Fruit fly (Drosophila melanogaster) whole organism, embryonic: ENCODE results near the gene CG7903.

Experiments
- BtbVII ChIP-seq: fragments of 200-800 bp; sonication (Bioruptor generic); optimal IDR thresholded peaks from 3 replicates; lab custom pipeline; 2017; ENCODE audit warnings: missing biosample characterization, mild to moderate bottlenecking, missing genetic modification characterization
- CG10147 ChIP-seq: fragments of 200-800 bp; sonication (Bioruptor generic); optimal IDR thresholded peaks from 2 replicates; lab custom pipeline; 2019; ENCODE audit warnings: missing biosample characterization, mild to moderate bottlenecking, missing genetic modification characterization, moderate library complexity
- CG15514 ChIP-seq: fragments of 200-800 bp; sonication (Bioruptor generic); optimal IDR thresholded peaks from 3 replicates; lab custom pipeline; 2017; ENCODE audit warnings: missing biosample characterization, missing genetic modification characterization, mild to moderate bottlenecking, moderate library complexity, missing genetic modification reagents
- CG17359 ChIP-seq: fragments of 200-800 bp; sonication (Bioruptor generic); optimal IDR thresholded peaks from 3 replicates; lab custom pipeline; 2018; ENCODE audit warnings: missing biosample characterization, mild to moderate bottlenecking, missing genetic modification characterization, moderate library complexity
- CG2120 ChIP-seq: fragments of 200-800 bp; sonication (Bioruptor generic); optimal IDR thresholded peaks from 3 replicates; lab custom pipeline; 2016; ENCODE audit warnings: missing biosample characterization, missing genetic modification characterization
- CG2678 ChIP-seq: fragments of 200-800 bp; sonication (Bioruptor generic); optimal IDR thresholded peaks from 3 replicates; lab custom pipeline; 2019; ENCODE audit warnings: missing biosample characterization, mild to moderate bottlenecking, missing genetic modification characterization, moderate library complexity
- CG31365 ChIP-seq: fragments of 200-800 bp; sonication (Bioruptor generic); optimal IDR thresholded peaks from 2 replicates; lab custom pipeline; 2018; ENCODE audit warnings: missing biosample characterization, mild to moderate bottlenecking, missing genetic modification characterization
- CG31441 ChIP-seq: fragments of 200-800 bp; sonication (Bioruptor generic); IDR thresholded peaks from 2 replicates; pipeline ENCODE4 v1.3.6; 2022; ENCODE audit warnings: missing biosample characterization, missing genetic modification characterization
- CG3281 ChIP-seq: fragments of 200-800 bp; sonication (Bioruptor generic); optimal IDR thresholded peaks from 3 replicates; lab custom pipeline; 2017; ENCODE audit warnings: missing biosample characterization, mild to moderate bottlenecking, missing genetic modification characterization
- CG3407 ChIP-seq: fragments of 200-800 bp; sonication (Bioruptor generic); optimal IDR thresholded peaks from 2 replicates; lab custom pipeline; 2018; ENCODE audit warnings: missing biosample characterization, mild to moderate bottlenecking, missing genetic modification characterization
- CG3838 ChIP-seq: fragments of 200-800 bp; sonication (Bioruptor generic); optimal IDR thresholded peaks from 3 replicates; lab custom pipeline; 2016; ENCODE audit warnings: missing biosample characterization, missing genetic modification characterization
- CG4854 ChIP-seq: fragments of 200-800 bp; sonication (Bioruptor generic); optimal IDR thresholded peaks from 2 replicates; lab custom pipeline; 2016; ENCODE audit warnings: missing biosample characterization, missing genetic modification characterization, inconsistent platforms
- CG8290 ChIP-seq, 3 experiments: fragments of 200-800 bp; sonication (Bioruptor generic); optimal IDR thresholded peaks; 2 replicates each; lab custom pipeline; 2016 to 2019; ENCODE audit warnings: missing biosample characterization in 3 of 3, missing genetic modification characterization in 3 of 3, mild to moderate bottlenecking in 2 of 3, moderate library complexity in 1 of 3
- CG9817 ChIP-seq: fragments of 200-800 bp; sonication (Bioruptor generic); optimal IDR thresholded peaks from 2 replicates; lab custom pipeline; 2018; ENCODE audit warnings: missing biosample characterization, mild to moderate bottlenecking, missing genetic modification characterization, moderate library complexity
- CTCF ChIP-seq: fragments of 200-800 bp; sonication (Bioruptor generic); optimal IDR thresholded peaks from 2 replicates; lab custom pipeline; 2017; ENCODE audit warnings: missing biosample characterization, mild to moderate bottlenecking, missing genetic modification characterization, moderate library complexity
- Deaf1 ChIP-seq: fragments of 200-800 bp; optimal IDR thresholded peaks from 3 replicates; lab custom pipeline; 2019; ENCODE audit warnings: missing biosample characterization, mild to moderate bottlenecking, missing genetic modification characterization, moderate library complexity
- Dll ChIP-seq: fragments of 200-800 bp; sonication (Bioruptor generic); IDR thresholded peaks from 4 replicates; pipeline ENCODE4 v1.3.6; 2022; ENCODE audit warnings: missing biosample characterization, missing genetic modification characterization; ENCODE audit not compliant: partially characterized antibody
- Drgx ChIP-seq: fragments of 200-800 bp; sonication (Bioruptor generic); IDR thresholded peaks from 2 replicates; pipeline ENCODE4 v1.3.6; 2022; ENCODE audit warnings: missing biosample characterization, missing genetic modification characterization
- Ets65A ChIP-seq: fragments of 200-800 bp; sonication (Bioruptor generic); peaks from one replicate; lab custom pipeline; 2016; ENCODE audit warnings: missing biosample characterization, missing genetic modification characterization
- H2.0 ChIP-seq: fragments of 200-800 bp; sonication (Bioruptor generic); IDR thresholded peaks from 2 replicates; pipeline ENCODE4 v1.3.6; 2022; ENCODE audit warnings: missing biosample characterization, missing genetic modification characterization
- HHEX ChIP-seq: fragments of 200-800 bp; sonication (Bioruptor generic); optimal IDR thresholded peaks from 3 replicates; lab custom pipeline; 2017; ENCODE audit warnings: missing biosample characterization, mild to moderate bottlenecking, missing genetic modification characterization, missing genetic modification reagents
- HLH3B ChIP-seq: fragments of 200-800 bp; sonication (Bioruptor generic); IDR thresholded peaks from 2 replicates; pipeline ENCODE4 v1.3.6; 2022; ENCODE audit warnings: missing biosample characterization, missing genetic modification characterization
- Hand ChIP-seq: fragments of 200-800 bp; sonication (Bioruptor generic); optimal IDR thresholded peaks from 2 replicates; lab custom pipeline; 2017; ENCODE audit warnings: mild to moderate bottlenecking, missing biosample characterization, missing genetic modification reagents, missing genetic modification characterization
- Hmr ChIP-seq: fragments of 200-800 bp; sonication (Bioruptor generic); optimal IDR thresholded peaks from 3 replicates; lab custom pipeline; 2017; ENCODE audit warnings: mild to moderate bottlenecking, missing biosample characterization, missing genetic modification reagents, missing genetic modification characterization
- Hmx ChIP-seq: fragments of 200-800 bp; sonication (Bioruptor generic); optimal IDR thresholded peaks from 2 replicates; lab custom pipeline; 2016; ENCODE audit warnings: missing biosample characterization, missing genetic modification characterization
- Hsf ChIP-seq: fragments of 200-800 bp; sonication (Bioruptor generic); optimal IDR thresholded peaks from 3 replicates; lab custom pipeline; 2016; ENCODE audit warnings: missing biosample characterization, missing genetic modification characterization
- Med ChIP-seq: fragments of 200-800 bp; sonication (Bioruptor generic); peaks from one replicate; lab custom pipeline; 2016; ENCODE audit warnings: missing biosample characterization, missing genetic modification characterization, mild to moderate bottlenecking, inconsistent platforms, moderate library complexity
- Oli ChIP-seq: fragments of 200-800 bp; sonication (Bioruptor generic); optimal IDR thresholded peaks from 2 replicates; lab custom pipeline; 2018; ENCODE audit warnings: missing biosample characterization, mild to moderate bottlenecking, missing genetic modification characterization, moderate library complexity
- Rfx ChIP-seq: fragments of 200-800 bp; sonication (Bioruptor generic); IDR thresholded peaks from 2 replicates; pipeline ENCODE4 v1.3.6; 2022; ENCODE audit warnings: missing biosample characterization, missing genetic modification characterization
- Sox102F ChIP-seq: fragments of 200-800 bp; sonication (Bioruptor generic); optimal IDR thresholded peaks from 2 replicates; lab custom pipeline; 2018; ENCODE audit warnings: missing biosample characterization, mild to moderate bottlenecking, missing genetic modification characterization, moderate library complexity
- Ssrp ChIP-seq: fragments of 200-800 bp; sonication (Bioruptor generic); optimal IDR thresholded peaks from 2 replicates; lab custom pipeline; 2018; ENCODE audit warnings: missing biosample characterization, mild to moderate bottlenecking, missing genetic modification characterization, moderate library complexity
- Xbp1 ChIP-seq: fragments of 200-800 bp; sonication (Bioruptor generic); optimal IDR thresholded peaks from 3 replicates; lab custom pipeline; 2016; ENCODE audit warnings: missing biosample characterization, mild to moderate bottlenecking, missing genetic modification characterization
- abd-A ChIP-seq: fragments of 200-800 bp; sonication (Bioruptor generic); optimal IDR thresholded peaks from 3 replicates; lab custom pipeline; 2019; ENCODE audit warnings: missing biosample characterization, mild to moderate bottlenecking, missing genetic modification characterization, moderate library complexity
- br ChIP-seq: fragments of >200 bp; optimal IDR thresholded peaks from 2 replicates; lab custom pipeline; 2017
- bsh ChIP-seq, 2 experiments: fragments of 200-800 bp; sonication (Bioruptor generic); optimal IDR thresholded peaks; 2 replicates each; lab custom pipeline; 2017 to 2018; ENCODE audit warnings: mild to moderate bottlenecking in 2 of 2, missing biosample characterization in 2 of 2, missing genetic modification characterization in 2 of 2, moderate library complexity in 1 of 2
- croc ChIP-seq: fragments of 200-800 bp; sonication (Bioruptor generic); conservative IDR thresholded peaks from 3 replicates; pipeline ENCODE4 v1.3.6; 2022; ENCODE audit warnings: missing biosample characterization, missing genetic modification characterization
- crol ChIP-seq: fragments of 200-800 bp; sonication (Bioruptor generic); IDR thresholded peaks from 2 replicates; pipeline ENCODE4 v1.3.6; 2022; ENCODE audit warnings: missing biosample characterization, missing genetic modification characterization
- cwo ChIP-seq: fragments of 200-800 bp; sonication (Bioruptor generic); optimal IDR thresholded peaks from 3 replicates; lab custom pipeline; 2017; ENCODE audit warnings: missing biosample characterization, missing genetic modification characterization, mild to moderate bottlenecking, moderate library complexity, missing genetic modification reagents
- danr ChIP-seq: fragments of 200-800 bp; sonication (Bioruptor generic); IDR thresholded peaks from 2 replicates; pipeline ENCODE4 v1.3.6; 2022; ENCODE audit warnings: missing biosample characterization, missing genetic modification characterization
- dmrt99B ChIP-seq: fragments of 200-800 bp; sonication (Bioruptor generic); optimal IDR thresholded peaks from 2 replicates; lab custom pipeline; 2018; ENCODE audit warnings: missing biosample characterization, mild to moderate bottlenecking, missing genetic modification characterization, moderate library complexity
- en ChIP-seq: fragments of 200-800 bp; sonication (Bioruptor generic); optimal IDR thresholded peaks from 2 replicates; lab custom pipeline; 2016; ENCODE audit warnings: missing biosample characterization, missing genetic modification characterization
- eve ChIP-seq, 2 experiments: fragments of >200 bp; optimal IDR thresholded peaks; 2 replicates each; lab custom pipeline; 2017; ENCODE audit warnings: missing biosample characterization in 2 of 2, missing genetic modification characterization in 2 of 2
- fru ChIP-seq: fragments of >200 bp; optimal IDR thresholded peaks from 2 replicates; lab custom pipeline; 2017
- ftz-f1 ChIP-seq: fragments of 200-800 bp; sonication (Bioruptor generic); optimal IDR thresholded peaks from 2 replicates; lab custom pipeline; 2016; ENCODE audit warnings: missing biosample characterization, missing genetic modification characterization
- gce ChIP-seq: fragments of 200-800 bp; sonication (Bioruptor generic); IDR thresholded peaks from 3 replicates; pipeline ENCODE4 v1.3.6; 2022; ENCODE audit warnings: missing biosample characterization, missing genetic modification characterization
- pho ChIP-seq: fragments of 200-800 bp; sonication (Bioruptor generic); optimal IDR thresholded peaks from 2 replicates; lab custom pipeline; 2016; ENCODE audit warnings: missing biosample characterization, missing genetic modification characterization
- row ChIP-seq: fragments of 200-800 bp; sonication (Bioruptor generic); IDR thresholded peaks from 3 replicates; pipeline ENCODE4 v1.3.6; 2022; ENCODE audit warnings: missing biosample characterization, missing genetic modification characterization
- run ChIP-seq: fragments of 200-800 bp; sonication (Bioruptor generic); optimal IDR thresholded peaks from 3 replicates; lab custom pipeline; 2018; ENCODE audit warnings: missing biosample characterization, mild to moderate bottlenecking, missing genetic modification characterization
- sens ChIP-seq: fragments of 200-800 bp; sonication (Bioruptor generic); peaks from one replicate; lab custom pipeline; 2016; ENCODE audit warnings: missing biosample characterization, missing genetic modification characterization
- sob ChIP-seq: fragments of 200-800 bp; sonication (Bioruptor generic); IDR thresholded peaks from 2 replicates; pipeline ENCODE4 v1.3.6; 2022; ENCODE audit warnings: missing biosample characterization, missing genetic modification characterization
- tgo ChIP-seq: fragments of 200-800 bp; sonication (Bioruptor generic); IDR thresholded peaks from 3 replicates; pipeline ENCODE4 v1.3.6; 2022; ENCODE audit warnings: missing biosample characterization, missing genetic modification characterization

CG7903 gene

DNA sequence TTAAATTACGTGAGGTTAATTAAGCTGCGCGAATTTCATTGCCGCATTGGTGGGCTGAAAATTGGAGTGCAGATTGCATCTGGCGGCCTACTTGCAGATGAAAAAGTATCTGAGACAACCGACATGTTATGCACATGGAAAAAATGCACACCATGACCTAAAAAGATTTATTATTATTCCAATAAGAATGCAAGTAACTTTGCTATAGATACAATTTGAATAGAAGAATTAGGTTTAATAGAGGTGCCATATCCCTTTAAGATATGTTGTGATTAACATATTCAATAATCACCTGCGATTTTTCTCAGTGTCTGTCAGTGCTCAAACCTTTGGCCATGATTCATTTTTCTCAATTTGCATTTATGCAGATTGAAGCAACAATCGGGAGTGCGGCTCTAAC, 13.6 kb downstream of the CG7903 start:
- TF ChIP-seq CTCF (GFP tag; lab: Kevin White, UChicago): no peak
- no peak for TF ChIP-seq Dll (GFP tag; lab: Robert Waterston, UW)
- TF ChIP-seq sob (GFP tag; lab: Robert Waterston, UW): no peak
- peak; percentile 7 for TF ChIP-seq sens (GFP tag; lab: Kevin White, UChicago)
- no peak for TF ChIP-seq Ets65A (GFP tag; lab: Kevin White, UChicago)
- no peak for TF ChIP-seq pho (GFP tag; lab: Kevin White, UChicago)
- TF ChIP-seq Drgx (GFP tag; lab: Robert Waterston, UW): peak; percentile 59
- no peak for TF ChIP-seq crol (GFP tag; lab: Robert Waterston, UW)
- TF ChIP-seq Hand (GFP tag; lab: Kevin White, UChicago): no peak
- TF ChIP-seq en (GFP tag; lab: Kevin White, UChicago): no peak
- peak; percentile 4 for TF ChIP-seq Sox102F (GFP tag; lab: Kevin White, UChicago)
- TF ChIP-seq Rfx: no peak
- TF ChIP-seq fru (lab: Kevin White, UChicago): no peak
- no peak for TF ChIP-seq ftz-f1 (GFP tag; lab: Kevin White, UChicago)

DNA sequence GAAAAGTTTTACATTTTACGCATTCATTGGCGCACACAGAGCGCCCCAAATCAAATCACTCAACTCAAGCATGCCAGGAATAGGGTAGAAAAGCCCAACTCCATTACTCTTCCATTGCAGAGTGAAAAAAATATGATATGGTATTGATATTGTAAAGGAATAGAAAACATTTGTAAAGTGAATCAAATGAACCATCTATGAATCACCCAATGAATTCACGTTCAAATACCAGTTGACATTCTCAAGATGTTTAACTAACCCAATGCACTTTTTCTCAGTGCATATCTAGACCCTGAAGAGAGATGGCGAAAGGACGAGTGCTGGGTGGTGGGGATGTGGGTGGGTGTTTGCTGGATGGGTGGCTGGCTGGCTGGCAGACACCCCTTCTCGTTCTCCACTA, 16.4 kb downstream of the CG7903 start:
- 0 out of 2 replicates have a peak, but pooled peaks have one; percentile 27 for TF ChIP-seq danr (GFP tag; lab: Robert Waterston, UW)
- TF ChIP-seq HHEX (GFP tag; lab: Kevin White, UChicago): peak; percentile 41
- TF ChIP-seq CG3407 (GFP tag; lab: Kevin White, UChicago): no peak
- peak; percentile 9 for TF ChIP-seq Oli (tag; lab: Kevin White, UChicago)
- peak; percentile 56; the same call in 2 of the 3 replicates for TF ChIP-seq row (GFP tag; lab: Robert Waterston, UW)
- no peak for TF ChIP-seq eve (GFP tag; optimal IDR thresholded peaks at IDR 0.05; lab: Kevin White, UChicago)
- peak; percentile 38 for TF ChIP-seq CG10147 (GFP tag; lab: Kevin White, UChicago)
- TF ChIP-seq abd-A (tag; lab: Kevin White, UChicago): no peak
- peak; percentile 51 for TF ChIP-seq CG2120 (GFP tag; lab: Kevin White, UChicago)
- peak; percentile 50; the same call in 1 of the 2 replicates for TF ChIP-seq HLH3B
- TF ChIP-seq Med (GFP tag; lab: Kevin White, UChicago): peak; percentile 85
- TF ChIP-seq CG17359: peak; percentile 59
- TF ChIP-seq H2.0 (GFP tag; lab: Robert Waterston, UW): peak; percentile 19; the same call in 1 of the 2 replicates
- no peak for TF ChIP-seq CG8290 (GFP tag; optimal IDR thresholded peaks at IDR 0.05; lab: Kevin White, UChicago)
- TF ChIP-seq CG8290 (tag; optimal IDR thresholded peaks at IDR 0.05; lab: Kevin White, UChicago): peak in 1 of 2 experiments; percentile 62
- TF ChIP-seq Deaf1 (tag; lab: Kevin White, UChicago): peak; percentile 1
- no peak for TF ChIP-seq Hmx (GFP tag; lab: Kevin White, UChicago)
- peak; percentile 11 for TF ChIP-seq BtbVII
- no peak for TF ChIP-seq Ssrp (tag; lab: Kevin White, UChicago)
- TF ChIP-seq gce (GFP tag; lab: Robert Waterston, UW): peak; percentile 45; the same call in 1 of the 3 replicates
- peak; percentile 18 for TF ChIP-seq CG9817
- TF ChIP-seq CG4854 (GFP tag; lab: Kevin White, UChicago): no peak
- peak; percentile 6 for TF ChIP-seq Xbp1 (GFP tag; lab: Kevin White, UChicago)
- TF ChIP-seq CG15514 (GFP tag; lab: Kevin White, UChicago): peak; percentile 34
- peak; percentile 36 for TF ChIP-seq CG3281 (GFP tag; lab: Kevin White, UChicago)
- TF ChIP-seq br (lab: Kevin White, UChicago): no peak
- TF ChIP-seq cwo (GFP tag; lab: Kevin White, UChicago): peak; percentile 20
- peak; percentile 53 for TF ChIP-seq Hmr
- TF ChIP-seq tgo (GFP tag; lab: Robert Waterston, UW): peak; percentile 45; the same call in 1 of the 3 replicates
- TF ChIP-seq croc (GFP tag; lab: Robert Waterston, UW): 0 out of 3 replicates have a peak, but pooled peaks have one; percentile 17
- TF ChIP-seq CG31365 (tag; lab: Kevin White, UChicago): no peak
- TF ChIP-seq run (tag; lab: Kevin White, UChicago): no peak
- TF ChIP-seq CG3838 (GFP tag; lab: Kevin White, UChicago): no peak
- peak; percentile 52 for TF ChIP-seq dmrt99B (tag; lab: Kevin White, UChicago)
- no peak for TF ChIP-seq bsh (GFP tag; optimal IDR thresholded peaks at IDR 0.05; lab: Kevin White, UChicago)
- TF ChIP-seq CG31441: peak; percentile 10; the same call in 1 of the 2 replicates
- TF ChIP-seq CG2678 (tag; lab: Kevin White, UChicago): peak; percentile 66
- TF ChIP-seq Hsf (GFP tag; lab: Kevin White, UChicago): peak; percentile 4
